Fruit fly (Drosophila melanogaster) S2 (cell line): ENCODE data around the gene CG8420.

ENCODE experiments used
- CG8478 ChIP-seq: fragments of >200 bp; optimal IDR thresholded peaks from 2 replicates; lab custom pipeline; 2018
- CTCF ChIP-seq, 2 experiments: fragments of >200 bp; optimal IDR thresholded peaks; 2 replicates each; lab custom pipeline; 2018

- TF ChIP-seq CG8478 (lab: Kevin White, UChicago) (no peak), CTCF (optimal IDR thresholded peaks at IDR 0.05; lab: Kevin White, UChicago) (peak in 1 of 2 experiments; percentile 64)
Measured at dm6 chr3R:9214235-9214634, 32.2 kb upstream of the CG8420 start.
